1 fruit fly cellular context compared by ENCODE assay signal in the genomic region with DNA sequence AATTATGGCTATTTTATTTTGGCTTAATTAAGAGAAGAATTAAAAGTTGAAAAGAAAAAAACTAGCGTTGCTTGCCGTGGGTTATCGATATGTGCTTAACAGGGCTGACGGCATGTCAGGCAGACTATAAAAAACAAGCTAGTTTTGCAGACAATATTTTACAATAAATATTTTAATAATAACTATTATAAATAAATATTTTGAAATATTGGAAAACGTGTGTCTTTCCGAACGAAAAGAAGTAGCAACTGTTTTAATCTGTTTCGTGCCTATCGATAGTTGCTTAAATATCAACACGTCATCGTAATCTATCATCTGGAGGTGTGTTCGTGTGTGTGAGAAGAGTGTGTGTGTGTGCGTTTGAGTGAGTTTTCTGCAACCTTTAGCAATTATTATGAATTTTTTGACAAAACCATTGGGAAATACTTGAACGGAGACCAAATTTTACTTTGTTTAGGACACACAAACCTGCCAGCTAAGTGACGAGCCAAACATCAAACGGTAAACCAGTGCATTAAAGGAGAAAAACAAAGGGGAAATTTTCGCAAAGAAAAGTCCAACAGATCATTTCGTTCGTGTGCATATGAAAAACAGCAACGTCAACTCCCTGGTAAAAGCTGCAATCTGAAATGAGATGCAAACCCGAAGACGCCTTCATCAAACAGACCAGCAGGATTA.
TF ChIP-seq lines count a peak whose summit lies in the region.

Gene CG5861, minus strand, starts transcription at position 273 of the 678 bp plus-strand sequence.
Gene Syx5, plus strand, starts transcription at position 321 of the 678 bp plus-strand sequence.

TF ChIP-seq in whole organism, embryonic, 481 proteins besides CTCF, POLR2A, EP300 and RAD21 (continued from another document and continues in another):
- TF ChIP-seq Side (GFP tag; optimal IDR thresholded peaks at IDR 0.05; lab: Kevin White, UChicago) (no peak), CG7271 (tag; optimal IDR thresholded peaks at IDR 0.05; lab: Kevin White, UChicago) (no peak), crol (GFP tag; IDR thresholded peaks at IDR 0.05; lab: Robert Waterston, UW) (no peak), ato (GFP tag; IDR thresholded peaks at IDR 0.05; lab: Robert Waterston, UW; ENCODE audit: partially characterized antibody) (peak; percentile 78; the same call in 1 of the 2 replicates), CG7963 (GFP tag; IDR thresholded peaks at IDR 0.05; lab: Robert Waterston, UW; ENCODE audit: partially characterized antibody) (peak; percentile 66), Camta (GFP tag; optimal IDR thresholded peaks at IDR 0.05; lab: Kevin White, UChicago) (no peak), CG31224 (GFP tag; IDR thresholded peaks at IDR 0.05; lab: Robert Waterston, UW) (peak; percentile 39; the same call in 1 of the 2 replicates), Rfx (GFP tag; IDR thresholded peaks at IDR 0.05; lab: Robert Waterston, UW) (peak; percentile 69; the same call in 1 of the 2 replicates), D (optimal IDR thresholded peaks at IDR 0.05; lab: Kevin White, UChicago) (no peak), D (GFP tag; optimal IDR thresholded peaks at IDR 0.05; lab: Kevin White, UChicago) (no peak), CG4820 (GFP tag; optimal IDR thresholded peaks at IDR 0.05; lab: Kevin White, UChicago) (peak; percentile 17), Tbp (GFP tag; optimal IDR thresholded peaks at IDR 0.05; lab: Kevin White, UChicago) (no peak), Oaz (GFP tag; IDR thresholded peaks at IDR 0.05; lab: Robert Waterston, UW) (no peak), abd-A (tag; optimal IDR thresholded peaks at IDR 0.05; lab: Kevin White, UChicago) (no peak), Max (GFP tag; optimal IDR thresholded peaks at IDR 0.05; lab: Kevin White, UChicago) (peak; percentile 45), HLH3B (GFP tag; IDR thresholded peaks at IDR 0.05; lab: Robert Waterston, UW) (peak; percentile 40; the same call in 1 of the 2 replicates), CG6254 (GFP tag; optimal IDR thresholded peaks at IDR 0.05; lab: Kevin White, UChicago) (no peak), lola (GFP tag; optimal IDR thresholded peaks at IDR 0.05; lab: Kevin White, UChicago) (peak in 1 of 3 experiments; percentile 36), Hsf (GFP tag; optimal IDR thresholded peaks at IDR 0.05; lab: Kevin White, UChicago) (peak; percentile 30), gsb-n (tag; optimal IDR thresholded peaks at IDR 0.05; lab: Kevin White, UChicago) (peak; percentile 17), CG18262 (tag; optimal IDR thresholded peaks at IDR 0.05; lab: Kevin White, UChicago) (peak; percentile 62), CG3163 (GFP tag; optimal IDR thresholded peaks at IDR 0.05; lab: Kevin White, UChicago) (no peak), sima (GFP tag; optimal IDR thresholded peaks at IDR 0.05; lab: Kevin White, UChicago) (no peak), CG15011 (GFP tag; optimal IDR thresholded peaks at IDR 0.05; lab: Kevin White, UChicago) (no peak), CG3726 (GFP tag; IDR thresholded peaks at IDR 0.05; lab: Robert Waterston, UW) (no peak), ind (GFP tag; optimal IDR thresholded peaks at IDR 0.05; lab: Kevin White, UChicago) (peak; percentile 62), peb (GFP tag; IDR thresholded peaks at IDR 0.05; lab: Robert Waterston, UW) (no peak), Fer3 (tag; optimal IDR thresholded peaks at IDR 0.05; lab: Kevin White, UChicago) (peak; percentile 60), slp2 (GFP tag; optimal IDR thresholded peaks at IDR 0.05; lab: Kevin White, UChicago) (no peak), so (GFP tag; IDR thresholded peaks at IDR 0.05; lab: Robert Waterston, UW) (no peak), wor (GFP tag; IDR thresholded peaks at IDR 0.05; lab: Robert Waterston, UW) (no peak), CG31365 (tag; optimal IDR thresholded peaks at IDR 0.05; lab: Kevin White, UChicago) (no peak), vnd (GFP tag; IDR thresholded peaks at IDR 0.05; lab: Robert Waterston, UW; ENCODE audit: partially characterized antibody) (peak; percentile 93), CG33557 (GFP tag; optimal IDR thresholded peaks at IDR 0.05; lab: Kevin White, UChicago) (peak; percentile 59), CG17361 (GFP tag; IDR thresholded peaks at IDR 0.05; lab: Robert Waterston, UW) (peak; percentile 57; the same call in 2 of the 3 replicates), btn (GFP tag; optimal IDR thresholded peaks at IDR 0.05; lab: Kevin White, UChicago) (no peak), sisA (GFP tag; IDR thresholded peaks at IDR 0.05; lab: Robert Waterston, UW) (peak; percentile 46), Deaf1 (tag; optimal IDR thresholded peaks at IDR 0.05; lab: Kevin White, UChicago) (no peak), pb (GFP tag; optimal IDR thresholded peaks at IDR 0.05; lab: Kevin White, UChicago) (no peak), CG32772 (GFP tag; IDR thresholded peaks at IDR 0.05; lab: Robert Waterston, UW) (peak; percentile 74; the same call in 1 of the 2 replicates), CG15479 (GFP tag; optimal IDR thresholded peaks at IDR 0.05; lab: Kevin White, UChicago) (no peak), stwl (tag; optimal IDR thresholded peaks at IDR 0.05; lab: Kevin White, UChicago) (peak; percentile 67), Dp (GFP tag; optimal IDR thresholded peaks at IDR 0.05; lab: Kevin White, UChicago) (peak; percentile 35), dm (GFP tag; optimal IDR thresholded peaks at IDR 0.05; lab: Kevin White, UChicago) (no peak), lmd (GFP tag; IDR thresholded peaks at IDR 0.05; lab: Robert Waterston, UW) (peak; percentile 52; the same call in 1 of the 2 replicates), hb (GFP tag; IDR thresholded peaks at IDR 0.05; lab: Robert Waterston, UW; ENCODE audit: partially characterized antibody) (peak; percentile 70; the same call in 1 of the 3 replicates), CG10274 (GFP tag; optimal IDR thresholded peaks at IDR 0.05; lab: Kevin White, UChicago) (no peak), ara (GFP tag; IDR thresholded peaks at IDR 0.05; lab: Robert Waterston, UW) (no peak), Lhr (GFP tag; optimal IDR thresholded peaks at IDR 0.05; lab: Kevin White, UChicago) (no peak), pzg (GFP tag; optimal IDR thresholded peaks at IDR 0.05; lab: Kevin White, UChicago) (peak; percentile 68), ken (GFP tag; IDR thresholded peaks at IDR 0.05; lab: Robert Waterston, UW) (0 out of 3 replicates have a peak, but pooled peaks have one; percentile 22), Hand (GFP tag; optimal IDR thresholded peaks at IDR 0.05; lab: Kevin White, UChicago) (no peak), tap (tag; optimal IDR thresholded peaks at IDR 0.05; lab: Kevin White, UChicago) (peak; percentile 57), Mrtf (GFP tag; IDR thresholded peaks at IDR 0.05; lab: Robert Waterston, UW) (no peak), CG18011 (GFP tag; optimal IDR thresholded peaks at IDR 0.05; lab: Kevin White, UChicago) (peak; percentile 57), Gsc (GFP tag; IDR thresholded peaks at IDR 0.05; lab: Robert Waterston, UW) (no peak), CG16815 (GFP tag; optimal IDR thresholded peaks at IDR 0.05; lab: Kevin White, UChicago) (no peak), HLHmδ (GFP tag; optimal IDR thresholded peaks at IDR 0.05; lab: Kevin White, UChicago) (no peak), CG13624 (GFP tag; optimal IDR thresholded peaks at IDR 0.05; lab: Kevin White, UChicago) (no peak), Drgx (GFP tag; IDR thresholded peaks at IDR 0.05; lab: Robert Waterston, UW) (no peak), bsh (GFP tag; optimal IDR thresholded peaks at IDR 0.05; lab: Kevin White, UChicago) (peak in 1 of 2 experiments; percentile 56), GATAe (GFP tag; conservative IDR thresholded peaks at IDR 0.05; lab: Robert Waterston, UW) (0 out of 2 replicates have a peak, but pooled peaks have one; percentile 30), jing (GFP tag; optimal IDR thresholded peaks at IDR 0.05; lab: Kevin White, UChicago) (no peak), tin (GFP tag; optimal IDR thresholded peaks at IDR 0.05; lab: Kevin White, UChicago) (peak; percentile 33), CG6272 (GFP tag; IDR thresholded peaks at IDR 0.05; lab: Robert Waterston, UW) (0 out of 2 replicates have a peak, but pooled peaks have one; percentile 59), CG18599 (GFP tag; optimal IDR thresholded peaks at IDR 0.05; lab: Kevin White, UChicago) (no peak), CG16813 (GFP tag; IDR thresholded peaks at IDR 0.05; lab: Robert Waterston, UW; ENCODE audit: partially characterized antibody) (peak; percentile 87), Dfd (GFP tag; optimal IDR thresholded peaks at IDR 0.05; lab: Kevin White, UChicago) (no peak), CG7556 (GFP tag; optimal IDR thresholded peaks at IDR 0.05; lab: Kevin White, UChicago) (peak; percentile 51), ems (GFP tag; optimal IDR thresholded peaks at IDR 0.05; lab: Kevin White, UChicago) (no peak), CG17802 (tag; optimal IDR thresholded peaks at IDR 0.05; lab: Kevin White, UChicago) (no peak), ranshi (GFP tag; IDR thresholded peaks at IDR 0.05; lab: Robert Waterston, UW) (peak; percentile 52; the same call in 1 of the 2 replicates), Gug (GFP tag; IDR thresholded peaks at IDR 0.05; lab: Robert Waterston, UW) (peak; percentile 60; the same call in 2 of the 4 replicates), CG11560 (tag; IDR thresholded peaks at IDR 0.05; lab: Robert Waterston, UW) (no peak), Nf-YB (GFP tag; optimal IDR thresholded peaks at IDR 0.05; lab: Kevin White, UChicago) (peak; percentile 5), luna (GFP tag; optimal IDR thresholded peaks at IDR 0.05; lab: Kevin White, UChicago) (no peak), CG42726 (GFP tag; IDR thresholded peaks at IDR 0.05; lab: Robert Waterston, UW; ENCODE audit: partially characterized antibody) (peak; percentile 69; the same call in 1 of the 2 replicates), dmrt99B (tag; optimal IDR thresholded peaks at IDR 0.05; lab: Kevin White, UChicago) (no peak), CG30403 (GFP tag; optimal IDR thresholded peaks at IDR 0.05; lab: Kevin White, UChicago) (peak; percentile 67), CG6765 (GFP tag; optimal IDR thresholded peaks at IDR 0.05; lab: Kevin White, UChicago) (peak; percentile 17), Dip3 (GFP tag; optimal IDR thresholded peaks at IDR 0.05; lab: Kevin White, UChicago) (no peak), Opbp (GFP tag; IDR thresholded peaks at IDR 0.05; lab: Robert Waterston, UW; ENCODE audit: partially characterized antibody) (peak; percentile 76; the same call in 2 of the 3 replicates), CkIIα-i1 (GFP tag; IDR thresholded peaks at IDR 0.05; lab: Robert Waterston, UW) (no peak), Nf-YA (GFP tag; IDR thresholded peaks at IDR 0.05; lab: Robert Waterston, UW) (no peak), CG16779 (GFP tag; IDR thresholded peaks at IDR 0.05; lab: Robert Waterston, UW) (no peak), gsb (GFP tag; IDR thresholded peaks at IDR 0.05; lab: Robert Waterston, UW) (no peak), CG13123 (GFP tag; optimal IDR thresholded peaks at IDR 0.05; lab: Kevin White, UChicago) (no peak), dpn (GFP tag; optimal IDR thresholded peaks at IDR 0.05; lab: Kevin White, UChicago) (peak in 1 of 2 experiments; percentile 72), toy (GFP tag; IDR thresholded peaks at IDR 0.05; lab: Robert Waterston, UW) (no peak), CG30431 (GFP tag; optimal IDR thresholded peaks at IDR 0.05; lab: Kevin White, UChicago) (no peak), CG11085 (GFP tag; IDR thresholded peaks at IDR 0.05; lab: Robert Waterston, UW) (peak; percentile 64), gfzf (GFP tag; optimal IDR thresholded peaks at IDR 0.05; lab: Kevin White, UChicago) (no peak), ap (GFP tag; IDR thresholded peaks at IDR 0.05; lab: Robert Waterston, UW) (no peak), jigr1 (GFP tag; IDR thresholded peaks at IDR 0.05; lab: Robert Waterston, UW) (no peak), CG5245 (GFP tag; optimal IDR thresholded peaks at IDR 0.05; lab: Kevin White, UChicago) (no peak), CG9817 (tag; optimal IDR thresholded peaks at IDR 0.05; lab: Kevin White, UChicago) (peak; percentile 59), NFAT (GFP tag; IDR thresholded peaks at IDR 0.05; lab: Robert Waterston, UW) (peak; percentile 55), CG3847 (GFP tag; IDR thresholded peaks at IDR 0.05; lab: Robert Waterston, UW) (no peak; the same call in none of the 2 replicates), CG12219 (GFP tag; optimal IDR thresholded peaks at IDR 0.05; lab: Kevin White, UChicago) (no peak), NfI (GFP tag; optimal IDR thresholded peaks at IDR 0.05; lab: Kevin White, UChicago) (peak; percentile 72), oc (tag; optimal IDR thresholded peaks at IDR 0.05; lab: Kevin White, UChicago) (no peak), nerfin-2 (GFP tag; IDR thresholded peaks at IDR 0.05; lab: Robert Waterston, UW; ENCODE audit: partially characterized antibody) (peak; percentile 77), Sin3A (optimal IDR thresholded peaks at IDR 0.05; lab: Kevin White, UChicago) (peak; percentile 0), ATbp (GFP tag; optimal IDR thresholded peaks at IDR 0.05; lab: Kevin White, UChicago) (no peak), CG7987 (GFP tag; optimal IDR thresholded peaks at IDR 0.05; lab: Kevin White, UChicago) (peak; percentile 17), CG4282 (GFP tag; optimal IDR thresholded peaks at IDR 0.05; lab: Kevin White, UChicago) (no peak), CG5953 (GFP tag; IDR thresholded peaks at IDR 0.05; lab: Robert Waterston, UW) (no peak), maf-S (GFP tag; optimal IDR thresholded peaks at IDR 0.05; lab: Kevin White, UChicago) (no peak), CG18764 (GFP tag; optimal IDR thresholded peaks at IDR 0.05; lab: Kevin White, UChicago) (peak; percentile 29), Hr78 (GFP tag; optimal IDR thresholded peaks at IDR 0.05; lab: Kevin White, UChicago) (peak in 1 of 2 experiments; percentile 18), insv (GFP tag; optimal IDR thresholded peaks at IDR 0.05; lab: Kevin White, UChicago) (peak in 1 of 2 experiments; percentile 43), NC2α (GFP tag; optimal IDR thresholded peaks at IDR 0.05; lab: Kevin White, UChicago) (no peak), zf30C (GFP tag; optimal IDR thresholded peaks at IDR 0.05; lab: Kevin White, UChicago) (no peak), CG11247 (GFP tag; IDR thresholded peaks at IDR 0.05; lab: Robert Waterston, UW) (peak; percentile 45; the same call in 1 of the 2 replicates), vvl (GFP tag; IDR thresholded peaks at IDR 0.05; lab: Robert Waterston, UW) (peak; percentile 63), CG3838 (GFP tag; optimal IDR thresholded peaks at IDR 0.05; lab: Kevin White, UChicago) (no peak), lilli (GFP tag; optimal IDR thresholded peaks at IDR 0.05; lab: Kevin White, UChicago) (peak; percentile 57), Meics (GFP tag; optimal IDR thresholded peaks at IDR 0.05; lab: Kevin White, UChicago) (peak; percentile 65), CG13775 (GFP tag; optimal IDR thresholded peaks at IDR 0.05; lab: Kevin White, UChicago) (peak; percentile 64), CG11504 (tag; optimal IDR thresholded peaks at IDR 0.05; lab: Kevin White, UChicago) (no peak), B-H1 (GFP tag; IDR thresholded peaks at IDR 0.05; lab: Robert Waterston, UW) (no peak), otp (GFP tag; IDR thresholded peaks at IDR 0.05; lab: Robert Waterston, UW) (no peak)
